Worm (Caenorhabditis elegans): ENCODE results near the gene H43I07.1.

DNA sequence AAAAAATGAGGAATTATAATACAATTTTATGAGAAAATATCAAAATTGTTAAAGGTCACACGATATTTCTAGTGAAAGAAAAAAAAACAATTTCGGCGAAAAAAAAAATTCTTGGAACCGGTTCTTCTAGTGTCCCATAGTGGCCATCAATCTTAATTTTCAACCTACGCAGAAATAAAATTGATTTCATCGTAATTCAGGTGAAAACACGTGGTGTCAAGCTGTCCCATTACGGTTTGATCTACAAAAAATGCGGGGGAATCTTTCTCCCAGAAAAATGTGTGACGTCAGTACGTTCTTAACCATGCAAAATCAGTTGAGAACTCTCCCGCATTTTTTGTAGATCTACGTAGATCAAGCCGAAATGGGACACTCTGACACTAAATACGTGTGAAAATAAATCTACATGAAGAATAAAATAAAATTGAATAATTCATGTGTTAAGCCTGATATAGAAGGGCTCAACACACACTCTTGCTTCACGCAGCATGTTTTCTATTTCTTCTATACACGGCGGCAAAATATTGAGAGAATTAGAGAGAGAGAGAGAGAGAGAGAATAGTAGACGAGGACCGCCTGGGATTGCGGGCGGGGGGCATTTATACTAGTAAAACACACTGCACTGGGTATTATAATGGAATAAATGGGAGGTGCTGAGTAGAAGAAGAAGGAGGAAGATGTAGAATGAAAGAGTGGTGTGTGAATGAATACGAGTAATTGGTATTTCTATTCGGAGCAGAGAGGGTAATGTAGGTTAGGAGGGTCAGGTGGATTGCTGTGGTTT lies 11.6 kb upstream of the H43I07.1 start:
- TF ChIP-seq ZK546.5 (tag; optimal IDR thresholded peaks at IDR 0.05) (no peak), pqm-1 (tag; optimal IDR thresholded peaks at IDR 0.05) (no peak), skn-1 (tag; optimal IDR thresholded peaks at IDR 0.05) (no peak), R02D3.7 (tag; optimal IDR thresholded peaks at IDR 0.05) (no peak), ztf-11 (tag; optimal IDR thresholded peaks at IDR 0.05) (no peak), nhr-41 (GFP tag; IDR thresholded peaks at IDR 0.05) (no peak), snpc-4 (tag; optimal IDR thresholded peaks at IDR 0.05) (no peak), ama-1 (optimal IDR thresholded peaks at IDR 0.05) (no peak), nhr-77 (tag; optimal IDR thresholded peaks at IDR 0.05) (no peak), egl-27 (tag; optimal IDR thresholded peaks at IDR 0.05) (no peak), nhr-6 (tag; optimal IDR thresholded peaks at IDR 0.05) (no peak), ceh-82 (tag; optimal IDR thresholded peaks at IDR 0.05) (no peak)
